Worm (Caenorhabditis elegans): Measurements from ENCODE around the gene nhx-4.

The nhx-4 gene

ce11 chrX:6913989-6914388 lies at the start of gene nhx-4:
TSS of gene nhx-4 (plus strand) at chrX:6914289.
- TF ChIP-seq fkh-10 (GFP tag; optimal IDR thresholded peaks at IDR 0.05) (no peak), pqm-1 (tag; optimal IDR thresholded peaks at IDR 0.05) (no peak), nhr-11 (tag; optimal IDR thresholded peaks at IDR 0.05) (no peak), swsn-7 (tag; optimal IDR thresholded peaks at IDR 0.05) (no peak), Y116A8C.19 (tag; optimal IDR thresholded peaks at IDR 0.05; ENCODE audit: borderline replicate concordance) (no peak), zip-4 (GFP tag; optimal IDR thresholded peaks at IDR 0.05) (no peak), vab-15 (tag; optimal IDR thresholded peaks at IDR 0.05) (no peak), tlp-1 (tag; optimal IDR thresholded peaks at IDR 0.05) (no peak), nhr-77 (tag; optimal IDR thresholded peaks at IDR 0.05) (no peak), unc-86 (tag; optimal IDR thresholded peaks at IDR 0.05) (no peak)

ce11 chrX:6865839-6866238 lies 48.2 kb upstream of the nhx-4 start, which contains the start of gene odr-10:
TSS of gene odr-10 (minus strand) at chrX:6865939.
- TF ChIP-seq unc-86 (tag; optimal IDR thresholded peaks at IDR 0.05) (no peak), ama-1 (optimal IDR thresholded peaks at IDR 0.05) (no peak), tlp-1 (tag; optimal IDR thresholded peaks at IDR 0.05) (no peak), fkh-8 (tag; optimal IDR thresholded peaks at IDR 0.05) (peak; percentile 31), lin-13 (GFP tag; optimal IDR thresholded peaks at IDR 0.05) (no peak)

- no peak for TF ChIP-seq nhr-28 (tag; optimal IDR thresholded peaks at IDR 0.05)
These were observed 47.2 kb upstream of the nhx-4 start for ce11 chrX:6866900-6867299.

ce11 chrX:6867707-6868106 lies 46.4 kb upstream of the nhx-4 start:
- peak; percentile 54; the same call in 1 of the 2 replicates for TF ChIP-seq grh-1 (GFP tag; IDR thresholded peaks at IDR 0.05)
- peak; percentile 50 for TF ChIP-seq lin-14 (GFP tag; optimal IDR thresholded peaks at IDR 0.05)
- peak; percentile 78 for TF ChIP-seq rnt-1 (tag; optimal IDR thresholded peaks at IDR 0.05)
- TF ChIP-seq nhr-11 (tag; optimal IDR thresholded peaks at IDR 0.05), result no peak
- no peak for TF ChIP-seq aha-1 (tag; optimal IDR thresholded peaks at IDR 0.05)
- no peak for TF ChIP-seq ztf-4 (tag; optimal IDR thresholded peaks at IDR 0.05)
- TF ChIP-seq mdl-1 (tag; optimal IDR thresholded peaks at IDR 0.05), result peak in 1 of 2 experiments; percentile 13
- peak; percentile 83 for TF ChIP-seq nhr-85 (tag)
- peak; percentile 7 for TF ChIP-seq nhr-77 (tag; optimal IDR thresholded peaks at IDR 0.05)
- no peak for TF ChIP-seq hpl-2 (GFP tag; optimal IDR thresholded peaks at IDR 0.05)
- no peak for TF ChIP-seq unc-30 (tag; optimal IDR thresholded peaks at IDR 0.05)
- TF ChIP-seq ztf-11 (tag; optimal IDR thresholded peaks at IDR 0.05), result peak in 1 of 2 experiments; percentile 8
- TF ChIP-seq dpl-1 (GFP tag; optimal IDR thresholded peaks at IDR 0.05), result peak in 1 of 3 experiments; percentile 11
- TF ChIP-seq nhr-28 (tag; optimal IDR thresholded peaks at IDR 0.05), result no peak
- TF ChIP-seq snu-23 (GFP tag; optimal IDR thresholded peaks at IDR 0.05), result peak; percentile 71
- no peak for TF ChIP-seq skn-1 (tag; optimal IDR thresholded peaks at IDR 0.05)
- TF ChIP-seq efl-3 (GFP tag; optimal IDR thresholded peaks at IDR 0.05), result no peak
- peak in 1 of 2 experiments; percentile 14 for TF ChIP-seq efl-1 (optimal IDR thresholded peaks at IDR 0.05)
- TF ChIP-seq efl-1 (GFP tag; optimal IDR thresholded peaks at IDR 0.05 in 1 of 2), result no peak
- no peak for TF ChIP-seq lin-15B (tag; optimal IDR thresholded peaks at IDR 0.05)
- peak in 3 of 6 experiments; percentile 25 to 46 (median 28) for TF ChIP-seq elt-3 (tag; optimal IDR thresholded peaks at IDR 0.05)
- TF ChIP-seq vab-15 (tag; optimal IDR thresholded peaks at IDR 0.05), result no peak
- TF ChIP-seq C16A3.4 (tag; optimal IDR thresholded peaks at IDR 0.05), result no peak
- TF ChIP-seq blmp-1 (tag; optimal IDR thresholded peaks at IDR 0.05), result no peak
- TF ChIP-seq jun-1 (tag; optimal IDR thresholded peaks at IDR 0.05), result no peak
- no peak for TF ChIP-seq F16B12.6 (tag; optimal IDR thresholded peaks at IDR 0.05)
- no peak for TF ChIP-seq zag-1 (tag; optimal IDR thresholded peaks at IDR 0.05)
- TF ChIP-seq mef-2 (tag; optimal IDR thresholded peaks at IDR 0.05), result no peak
- TF ChIP-seq lir-3 (tag; optimal IDR thresholded peaks at IDR 0.05; ENCODE audit: poor library complexity), result peak; percentile 35
- TF ChIP-seq unc-62 (GFP tag; optimal IDR thresholded peaks at IDR 0.05), result no peak
- no peak for TF ChIP-seq sptf-1 (tag; optimal IDR thresholded peaks at IDR 0.05)
- no peak for TF ChIP-seq dsc-1 (tag; optimal IDR thresholded peaks at IDR 0.05)
- TF ChIP-seq ets-5 (GFP tag; IDR thresholded peaks at IDR 0.05), result no peak
- no peak for TF ChIP-seq sox-4 (tag; optimal IDR thresholded peaks at IDR 0.05)
- peak in 1 of 3 experiments; percentile 15 for TF ChIP-seq ceh-82 (tag; optimal IDR thresholded peaks at IDR 0.05)
- no peak for TF ChIP-seq nhr-237 (tag; optimal IDR thresholded peaks at IDR 0.05)
- TF ChIP-seq egl-13 (tag; optimal IDR thresholded peaks at IDR 0.05), result no peak
- TF ChIP-seq nhr-12 (tag; optimal IDR thresholded peaks at IDR 0.05), result no peak
- no peak for TF ChIP-seq lin-39 (tag; optimal IDR thresholded peaks at IDR 0.05)

Data from whole organism, L1 larva.